Worm (Caenorhabditis elegans) whole organism, L4 larva: ENCODE measurements around the gene W02A2.8.

ENCODE experiments used
- hlh-11 ChIP-seq: fragments of 200-800 bp; sonication (Bioruptor generic); optimal IDR thresholded peaks from 2 replicates; lab custom pipeline; 2018; ENCODE audit warnings: mild to moderate bottlenecking, missing genetic modification characterization, missing compliant biosample characterization
- hlh-30 ChIP-seq: sonication (generic microtip); optimal IDR thresholded peaks from 2 replicates; lab custom pipeline; 2017; ENCODE audit warnings: antibody characterized with exemption, mild to moderate bottlenecking, missing genetic modification characterization, missing compliant biosample characterization; ENCODE audit not compliant: insufficient read depth
- lin-39 ChIP-seq: fragments of 150-350 bp; optimal IDR thresholded peaks from 2 replicates; lab custom pipeline; 2014; ENCODE audit warnings: missing biosample characterization, missing genetic modification reagents, missing genetic modification characterization
- madf-5 ChIP-seq, 2 experiments: fragments of 200-800 bp; sonication (Bioruptor generic); IDR thresholded peaks; 2 replicates each; pipeline ENCODE4 v1.3.6; 2022; ENCODE audit warnings: missing compliant biosample characterization in 2 of 2, missing genetic modification characterization in 2 of 2
- nhr-42 ChIP-seq: fragments of 200-800 bp; sonication (Bioruptor generic); IDR thresholded peaks from 2 replicates; pipeline ENCODE4 v1.3.6; 2022; ENCODE audit warnings: missing genetic modification characterization, missing compliant biosample characterization
- pqm-1 ChIP-seq: sonication (generic microtip); optimal IDR thresholded peaks from 2 replicates; lab custom pipeline; 2017; ENCODE audit warnings: missing biosample characterization, missing genetic modification characterization
- unc-39 ChIP-seq: sonication (generic microtip); optimal IDR thresholded peaks from 2 replicates; lab custom pipeline; 2017; ENCODE audit warnings: missing biosample characterization, missing genetic modification characterization
- zag-1 ChIP-seq: fragments of 150-350 bp; optimal IDR thresholded peaks from 2 replicates; lab custom pipeline; 2014; ENCODE audit warnings: missing biosample characterization, missing genetic modification characterization

- TF ChIP-seq pqm-1 (tag; lab: Kevin White, UChicago) = no peak
- TF ChIP-seq madf-5 (GFP tag; IDR thresholded peaks at IDR 0.05; lab: Robert Waterston, UW) = no peak
- no peak for TF ChIP-seq nhr-42 (GFP tag; lab: Robert Waterston, UW)
- TF ChIP-seq hlh-30 (tag; lab: Kevin White, UChicago) = no peak
- TF ChIP-seq zag-1 (tag; lab: Kevin White, UChicago) = no peak
- TF ChIP-seq lin-39 (tag; lab: Kevin White, UChicago) = no peak
- TF ChIP-seq hlh-11 (tag; lab: Kevin White, UChicago) = no peak
- TF ChIP-seq unc-39 = no peak
Observed at ce11 chrIV:13386903-13387302, 28.5 kb upstream of the W02A2.8 start, which contains the start of gene lsm-3.
